Worm (Caenorhabditis elegans) whole organism, young adult: ENCODE results near the gene srd-17.

Experiments used
- efl-1 ChIP-seq: fragments of 150-350 bp; optimal IDR thresholded peaks from 2 replicates; lab custom pipeline; 2014; ENCODE audit warnings: missing biosample characterization, missing genetic modification reagents, missing genetic modification characterization
- gei-17 ChIP-seq: fragments of 200-800 bp; sonication (Bioruptor generic); optimal IDR thresholded peaks from 2 replicates; lab custom pipeline; 2018; ENCODE audit warnings: mild to moderate bottlenecking, missing genetic modification characterization, missing compliant biosample characterization
- lsl-1 ChIP-seq: fragments of 200-800 bp; sonication (Bioruptor generic); optimal IDR thresholded peaks from 2 replicates; lab custom pipeline; 2018; ENCODE audit warnings: mild to moderate bottlenecking, missing genetic modification characterization, moderate library complexity, missing compliant biosample characterization
- nfya-1 ChIP-seq: sonication (generic microtip); optimal IDR thresholded peaks from 2 replicates; lab custom pipeline; 2017; ENCODE audit warnings: antibody characterized with exemption, missing compliant biosample characterization, missing genetic modification characterization, borderline replicate concordance; ENCODE audit not compliant: insufficient read depth
- unc-62 ChIP-seq: fragments of 150-350 bp; optimal IDR thresholded peaks from 2 replicates; lab custom pipeline; 2014; ENCODE audit warnings: missing biosample characterization, missing genetic modification reagents, missing genetic modification characterization

- TF ChIP-seq lsl-1 (GFP tag; lab: Kevin White, UChicago): no peak
- no peak for TF ChIP-seq unc-62
- TF ChIP-seq efl-1 (GFP tag; lab: Kevin White, UChicago): no peak
- TF ChIP-seq gei-17: no peak
- TF ChIP-seq nfya-1 (tag; lab: Kevin White, UChicago): no peak
Measured at ce11 chrV:13388961-13389360, 43.6 kb downstream of the srd-17 start.
